Worm (Caenorhabditis elegans) whole organism, L2 larva: ENCODE results near the gene clec-123.

Source experiments
- F13H6.1 ChIP-seq: sonication (generic microtip); optimal IDR thresholded peaks from 2 replicates; lab custom pipeline; 2016; ENCODE audit warnings: missing genetic modification characterization, missing compliant biosample characterization
- R02D3.7 ChIP-seq: fragments of 150-350 bp; optimal IDR thresholded peaks from 2 replicates; lab custom pipeline; 2014; ENCODE audit warnings: missing biosample characterization, missing genetic modification characterization
- Y55F3AM.14 ChIP-seq: fragments of 200-800 bp; sonication (Bioruptor generic); optimal IDR thresholded peaks from 2 replicates; lab custom pipeline; 2018; ENCODE audit warnings: mild to moderate bottlenecking, missing genetic modification characterization, missing compliant biosample characterization
- ZK546.5 ChIP-seq: sonication (generic microtip); optimal IDR thresholded peaks from 2 replicates; lab custom pipeline; 2017; ENCODE audit warnings: missing biosample characterization, missing genetic modification characterization
- alr-1 ChIP-seq: fragments of 150-350 bp; optimal IDR thresholded peaks from 2 replicates; lab custom pipeline; 2014; ENCODE audit warnings: missing biosample characterization, missing genetic modification characterization
- ama-1 ChIP-seq: fragments of 150-350 bp; optimal IDR thresholded peaks from 2 replicates; lab custom pipeline; 2018; ENCODE audit warnings: inconsistent platforms
- blmp-1 ChIP-seq: sonication (generic microtip); optimal IDR thresholded peaks from 2 replicates; lab custom pipeline; 2017; ENCODE audit warnings: missing genetic modification characterization, mild to moderate bottlenecking, missing compliant biosample characterization, antibody characterized with exemption, moderate library complexity; ENCODE audit not compliant: insufficient read depth
- ceh-16 ChIP-seq: fragments of 150-350 bp; optimal IDR thresholded peaks from 2 replicates; lab custom pipeline; 2014; ENCODE audit warnings: missing biosample characterization, missing genetic modification characterization
- crh-2 ChIP-seq: sonication (generic microtip); optimal IDR thresholded peaks from 2 replicates; lab custom pipeline; 2017; ENCODE audit warnings: missing biosample characterization, missing genetic modification characterization
- dmd-4 ChIP-seq: sonication (generic microtip); optimal IDR thresholded peaks from 2 replicates; lab custom pipeline; 2017; ENCODE audit warnings: missing biosample characterization, missing genetic modification characterization
- elt-1 ChIP-seq: fragments of 150-350 bp; optimal IDR thresholded peaks from 2 replicates; lab custom pipeline; 2014; ENCODE audit warnings: missing biosample characterization, missing genetic modification characterization
- elt-3 ChIP-seq: sonication (generic microtip); optimal IDR thresholded peaks from 2 replicates; lab custom pipeline; 2017; ENCODE audit warnings: missing biosample characterization, missing genetic modification characterization
- fos-1 ChIP-seq: fragments of 150-350 bp; optimal IDR thresholded peaks from 2 replicates; lab custom pipeline; 2014; ENCODE audit warnings: missing biosample characterization, missing genetic modification characterization
- lin-11 ChIP-seq: fragments of 150-350 bp; sonication (generic microtip); optimal IDR thresholded peaks from 2 replicates; lab custom pipeline; 2014; ENCODE audit warnings: missing biosample characterization, missing genetic modification characterization, inconsistent platforms, mixed read lengths
- lin-13 ChIP-seq: fragments of 150-350 bp; optimal IDR thresholded peaks from 2 replicates; lab custom pipeline; 2014; ENCODE audit warnings: missing biosample characterization, missing genetic modification reagents, missing genetic modification characterization
- mbf-1 ChIP-seq: sonication (generic microtip); optimal IDR thresholded peaks from 2 replicates; lab custom pipeline; 2017; ENCODE audit warnings: missing biosample characterization, missing genetic modification characterization
- mdl-1 ChIP-seq, 2 experiments: fragments of 150-350 bp in 1 of 2; sonication (generic microtip) in 1 of 2; optimal IDR thresholded peaks; 2 replicates each; lab custom pipeline; 2017; ENCODE audit warnings: missing biosample characterization in 2 of 2, missing genetic modification characterization in 2 of 2
- nhr-10 ChIP-seq: sonication (generic microtip); optimal IDR thresholded peaks from 2 replicates; lab custom pipeline; 2017; ENCODE audit warnings: missing biosample characterization, missing genetic modification characterization
- nhr-11 ChIP-seq: fragments of 150-350 bp; optimal IDR thresholded peaks from 2 replicates; lab custom pipeline; 2014; ENCODE audit warnings: missing biosample characterization, missing genetic modification characterization
- nhr-12 ChIP-seq: fragments of 150-350 bp; optimal IDR thresholded peaks from 2 replicates; lab custom pipeline; 2014; ENCODE audit warnings: missing biosample characterization, missing genetic modification characterization
- nhr-129 ChIP-seq: fragments of 150-350 bp; optimal IDR thresholded peaks from 2 replicates; lab custom pipeline; 2014; ENCODE audit warnings: missing biosample characterization, missing genetic modification characterization
- nhr-237 ChIP-seq: fragments of 150-350 bp; optimal IDR thresholded peaks from 2 replicates; lab custom pipeline; 2014; ENCODE audit warnings: missing biosample characterization, missing genetic modification characterization
- nhr-25 ChIP-seq: fragments of 150-350 bp; sonication (generic microtip); optimal IDR thresholded peaks from 3 replicates; lab custom pipeline; 2014; ENCODE audit warnings: missing biosample characterization, missing genetic modification characterization
- nhr-6 ChIP-seq: fragments of 150-350 bp; optimal IDR thresholded peaks from 2 replicates; lab custom pipeline; 2014; ENCODE audit warnings: missing biosample characterization, missing genetic modification characterization
- peb-1 ChIP-seq: fragments of 150-350 bp; optimal IDR thresholded peaks from 2 replicates; lab custom pipeline; 2014; ENCODE audit warnings: missing biosample characterization, missing genetic modification characterization
- sma-9 ChIP-seq, 2 experiments: fragments of 150-350 bp in 1 of 2; sonication (generic microtip) in 1 of 2; optimal IDR thresholded peaks; 2 replicates each; lab custom pipeline; 2014 to 2016; ENCODE audit warnings: missing genetic modification characterization in 2 of 2, mild to moderate bottlenecking in 1 of 2, missing biosample characterization in 1 of 2, missing compliant biosample characterization in 1 of 2, missing genetic modification reagents in 1 of 2, moderate library complexity in 1 of 2
- snpc-4 ChIP-seq: fragments of 150-350 bp; optimal IDR thresholded peaks from 2 replicates; lab custom pipeline; 2014; ENCODE audit warnings: missing biosample characterization, missing genetic modification characterization
- unc-55 ChIP-seq: fragments of 150-350 bp; sonication (generic microtip); optimal IDR thresholded peaks from 3 replicates; lab custom pipeline; 2014; ENCODE audit warnings: missing biosample characterization, missing genetic modification reagents, missing genetic modification characterization
- unc-62 ChIP-seq: fragments of 150-350 bp; optimal IDR thresholded peaks from 2 replicates; lab custom pipeline; 2014; ENCODE audit warnings: missing biosample characterization, missing genetic modification reagents, missing genetic modification characterization
- zag-1 ChIP-seq: fragments of 150-350 bp; optimal IDR thresholded peaks from 2 replicates; lab custom pipeline; 2014; ENCODE audit warnings: missing biosample characterization, missing genetic modification characterization
- ztf-4 ChIP-seq: fragments of 150-350 bp; optimal IDR thresholded peaks from 2 replicates; lab custom pipeline; 2014; ENCODE audit warnings: missing biosample characterization, missing genetic modification characterization

Gene clec-123

DNA sequence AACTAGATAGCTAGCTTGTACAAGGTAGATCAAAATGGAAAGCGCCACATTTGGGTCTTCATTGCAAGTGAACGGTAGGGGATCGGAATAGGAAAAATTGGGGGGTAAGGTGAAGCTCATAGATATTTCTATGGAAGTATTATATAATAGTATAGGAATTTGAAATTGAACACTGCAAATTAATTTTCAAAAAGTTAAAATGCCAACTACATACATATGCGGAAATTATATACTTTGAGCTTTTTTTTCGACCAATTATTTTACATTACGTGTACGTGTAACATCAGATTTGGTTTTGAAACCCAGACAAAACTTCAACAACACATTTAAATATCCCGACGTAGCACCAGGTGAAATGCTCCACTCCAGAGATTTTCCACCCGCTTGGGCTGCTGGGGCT lies 18.0 kb upstream of the clec-123 start, which contains the start of gene srg-23:
srg-23 (minus strand) TSS at position 101 of the 400 bp plus-strand sequence.
- TF ChIP-seq nhr-6 (no peak), nhr-129 (tag; lab: Kevin White, UChicago) (no peak), snpc-4 (tag; lab: Kevin White, UChicago) (no peak), R02D3.7 (no peak), elt-3 (tag; lab: Kevin White, UChicago) (no peak), ZK546.5 (tag; lab: Kevin White, UChicago) (no peak), ama-1 (lab: Kevin White, UChicago) (no peak), mbf-1 (no peak), ztf-4 (tag; lab: Kevin White, UChicago) (no peak), zag-1 (tag; lab: Kevin White, UChicago) (no peak), nhr-12 (tag; lab: Kevin White, UChicago) (no peak), dmd-4 (tag; lab: Kevin White, UChicago) (no peak), nhr-11 (tag; lab: Kevin White, UChicago) (no peak), nhr-25 (tag; lab: Kevin White, UChicago) (no peak), elt-1 (tag; lab: Kevin White, UChicago) (no peak), peb-1 (tag; lab: Kevin White, UChicago) (no peak)

DNA sequence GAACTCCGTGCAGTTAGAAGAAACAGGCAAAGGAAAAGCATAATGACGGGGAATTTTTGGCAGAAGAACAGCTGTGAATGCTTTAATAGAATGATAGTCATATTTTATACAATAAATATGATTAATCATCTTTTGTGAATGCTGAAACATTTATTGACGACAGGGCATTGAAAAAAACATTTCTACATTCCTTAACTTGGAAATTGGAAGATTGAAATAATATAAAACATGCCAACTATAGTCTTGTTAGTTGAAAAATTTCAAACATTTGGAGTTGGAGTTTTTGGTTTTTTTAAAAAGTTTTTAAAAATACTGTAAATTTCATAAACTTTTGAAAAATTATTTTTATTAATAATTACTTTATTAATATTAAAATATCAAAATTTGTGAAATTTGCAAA lies 17.2 kb upstream of the clec-123 start, which contains the start of gene Y25C1A.14:
Y25C1A.14 (minus strand) TSS at position 101 of the 400 bp plus-strand sequence.
- no peak for TF ChIP-seq sma-9 (GFP tag; optimal IDR thresholded peaks at IDR 0.05; lab: Kevin White, UChicago)
- no peak for TF ChIP-seq sma-9 (tag; optimal IDR thresholded peaks at IDR 0.05; lab: Kevin White, UChicago)
- no peak for TF ChIP-seq elt-1 (tag; lab: Kevin White, UChicago)
- no peak for TF ChIP-seq Y55F3AM.14 (GFP tag; lab: Kevin White, UChicago)
- TF ChIP-seq unc-55 = no peak
- no peak for TF ChIP-seq nhr-10 (tag; lab: Kevin White, UChicago)

DNA sequence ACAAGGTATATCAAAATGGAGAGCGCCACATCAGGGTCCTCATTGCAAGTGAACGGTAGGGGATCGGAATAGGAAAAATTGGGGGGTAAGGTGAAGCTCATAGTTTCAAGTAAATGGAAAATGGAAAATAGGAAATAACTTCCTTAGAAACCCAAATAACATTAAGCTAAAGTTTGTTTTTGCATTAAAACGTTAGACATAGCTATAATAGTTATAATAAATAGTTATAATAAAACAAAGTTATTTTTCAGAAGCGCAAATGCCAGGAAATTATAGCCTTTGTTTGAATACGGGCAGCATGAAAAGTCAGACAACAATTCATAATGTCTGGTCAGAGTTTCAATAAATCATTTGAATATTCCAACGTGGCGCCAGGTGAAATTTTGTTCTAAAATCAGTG lies 13.5 kb upstream of the clec-123 start, which contains the start of gene srg-24:
srg-24 (minus strand) TSS at position 101 of the 400 bp plus-strand sequence.
- TF ChIP-seq F13H6.1 (no peak), unc-55 (no peak), nhr-11 (tag; lab: Kevin White, UChicago) (no peak), nhr-25 (tag; lab: Kevin White, UChicago) (no peak), unc-62 (GFP tag; lab: Kevin White, UChicago) (no peak), blmp-1 (no peak), crh-2 (no peak), elt-3 (tag; lab: Kevin White, UChicago) (no peak), mbf-1 (no peak)

DNA sequence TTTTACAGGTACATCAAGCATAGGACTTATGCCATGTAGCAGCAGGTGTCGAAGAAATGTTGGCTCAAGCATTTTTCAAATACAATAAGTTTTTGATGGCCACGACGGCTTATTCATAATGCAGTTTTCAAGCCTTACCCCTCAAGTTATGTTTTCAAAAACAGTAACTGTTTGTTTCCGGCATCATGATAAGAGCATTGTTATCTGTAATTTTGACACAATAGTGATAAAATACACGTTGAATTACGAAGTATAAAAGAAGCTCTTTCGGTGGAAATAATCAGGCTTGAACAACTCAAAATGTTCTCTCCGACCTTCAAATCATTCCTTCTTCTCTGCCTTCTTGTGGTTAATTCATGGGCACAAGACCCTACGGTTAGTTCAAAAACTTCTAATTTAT lies 12.0 kb upstream of the clec-123 start, which contains the start of gene clec-121:
clec-121 (plus strand) TSS at position 301 of the 400 bp plus-strand sequence.
- TF ChIP-seq R02D3.7 (no peak), ceh-16 (tag; lab: Kevin White, UChicago) (no peak), alr-1 (tag; lab: Kevin White, UChicago) (no peak), elt-1 (tag; lab: Kevin White, UChicago) (no peak), lin-11 (no peak), nhr-237 (tag; lab: Kevin White, UChicago) (no peak), mdl-1 (tag; optimal IDR thresholded peaks at IDR 0.05; lab: Kevin White, UChicago) (no peak), snpc-4 (tag; lab: Kevin White, UChicago) (no peak), ztf-4 (tag; lab: Kevin White, UChicago) (no peak), crh-2 (no peak), nhr-11 (tag; lab: Kevin White, UChicago) (no peak)
- TF ChIP-seq, all 48 proteins: peak for 0

DNA sequence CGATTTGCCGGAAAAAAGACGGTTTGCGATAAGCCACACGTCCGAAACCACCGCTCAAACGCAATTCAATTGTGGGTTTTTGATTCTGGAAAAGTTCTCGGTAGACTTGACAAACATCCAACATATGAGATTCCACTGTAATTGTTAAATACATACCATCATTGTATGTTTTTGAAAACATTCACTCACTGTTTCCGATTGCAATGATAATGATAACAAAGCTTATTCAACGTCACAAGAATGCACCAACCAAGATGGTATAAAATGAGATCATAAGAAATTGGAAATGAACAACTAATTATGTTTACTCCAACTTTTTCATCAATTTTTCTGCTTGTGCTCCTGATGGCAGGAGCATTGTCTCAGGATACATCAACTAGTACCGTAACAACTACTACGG lies 8.3 kb upstream of the clec-123 start, which contains the start of gene clec-122:
clec-122 (plus strand) TSS at position 301 of the 400 bp plus-strand sequence.
- TF ChIP-seq unc-62 (GFP tag; lab: Kevin White, UChicago) (no peak), elt-1 (tag; lab: Kevin White, UChicago) (no peak), nhr-11 (tag; lab: Kevin White, UChicago) (no peak)

DNA sequence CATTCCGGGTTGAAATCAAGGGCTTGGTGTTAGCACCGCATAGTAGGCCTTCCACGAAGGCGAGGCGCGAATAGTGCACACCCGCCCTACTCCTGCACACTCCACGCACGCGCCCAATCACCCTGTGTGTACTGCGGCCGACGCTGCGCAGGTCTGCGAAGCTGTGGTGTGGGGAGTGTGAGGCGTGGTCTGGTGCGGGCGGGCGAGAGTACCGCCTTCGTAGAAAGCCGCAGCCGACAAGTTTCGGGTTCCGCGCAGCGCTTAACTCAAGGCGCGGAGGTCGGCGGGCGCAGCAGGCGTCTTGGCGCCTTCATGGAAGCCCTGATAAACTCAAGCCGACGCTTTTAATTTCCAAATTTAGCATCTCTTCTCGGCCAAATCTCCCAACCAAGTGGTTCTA lies 5.9 kb upstream of the clec-123 start:
- TF ChIP-seq lin-13 (GFP tag; lab: Kevin White, UChicago) = no peak
- no peak for TF ChIP-seq elt-3 (tag; lab: Kevin White, UChicago)
- no peak for TF ChIP-seq ztf-4 (tag; lab: Kevin White, UChicago)
- no peak for TF ChIP-seq snpc-4 (tag; lab: Kevin White, UChicago)
- no peak for TF ChIP-seq fos-1 (tag; lab: Kevin White, UChicago)
- TF ChIP-seq ceh-16 (tag; lab: Kevin White, UChicago) = no peak
- TF ChIP-seq ama-1 (lab: Kevin White, UChicago) = no peak
- TF ChIP-seq, all 48 proteins: peak for 0
